Worm (Caenorhabditis elegans): ENCODE measurements around the gene nspb-12.

- TF ChIP-seq aly-2 (tag; optimal IDR thresholded peaks at IDR 0.05), result no peak
- no peak for TF ChIP-seq mdl-1 (tag; optimal IDR thresholded peaks at IDR 0.05)
- TF ChIP-seq nhr-77 (tag; optimal IDR thresholded peaks at IDR 0.05), result no peak
- no peak for TF ChIP-seq snpc-4 (tag; optimal IDR thresholded peaks at IDR 0.05)
- TF ChIP-seq ceh-82 (tag; optimal IDR thresholded peaks at IDR 0.05), result no peak
- TF ChIP-seq hlh-11 (tag; optimal IDR thresholded peaks at IDR 0.05), result no peak
- no peak for TF ChIP-seq nhr-28 (tag; optimal IDR thresholded peaks at IDR 0.05)
- no peak for TF ChIP-seq zip-2 (tag; optimal IDR thresholded peaks at IDR 0.05)
- no peak for TF ChIP-seq mxl-3 (GFP tag; optimal IDR thresholded peaks at IDR 0.05)
- no peak for TF ChIP-seq dpl-1 (GFP tag; optimal IDR thresholded peaks at IDR 0.05)
- no peak for TF ChIP-seq nhr-111 (GFP tag; optimal IDR thresholded peaks at IDR 0.05)
- TF ChIP-seq pha-4 (GFP tag; IDR thresholded peaks at IDR 0.05), result no peak
- TF ChIP-seq pha-4 (tag; optimal IDR thresholded peaks at IDR 0.05), result no peak
- no peak for TF ChIP-seq daf-16 (GFP tag; optimal IDR thresholded peaks at IDR 0.05)
- TF ChIP-seq daf-16 (tag; optimal IDR thresholded peaks at IDR 0.05), result no peak
These were observed 2.9 kb downstream of the nspb-12 start for ce11 chrIII:5565699-5566098.
